Fruit fly (Drosophila melanogaster): Measurements from ENCODE around the gene rtet.
A peak's percentile ranks its signal among the peaks of the same experiment; 100 is the strongest.

The rtet gene

dm6 chr3R:21107907-21108591 lies at the start of gene rtet, which contains the start of gene Sec15 (continued):
- TF ChIP-seq CG5953 (GFP tag; IDR thresholded peaks at IDR 0.05) (0 out of 2 replicates have a peak, but pooled peaks have one; percentile 16), bab2 (GFP tag; optimal IDR thresholded peaks at IDR 0.05) (peak; percentile 28), CHES-1-like (GFP tag; optimal IDR thresholded peaks at IDR 0.05) (peak; percentile 56), ewg (GFP tag; optimal IDR thresholded peaks at IDR 0.05) (peak; percentile 60), CG6654 (GFP tag; optimal IDR thresholded peaks at IDR 0.05) (no peak), fu2 (GFP tag; optimal IDR thresholded peaks at IDR 0.05) (peak; percentile 5), CG14710 (tag; optimal IDR thresholded peaks at IDR 0.05) (peak; percentile 77), Abd-B (GFP tag; optimal IDR thresholded peaks at IDR 0.05) (peak; percentile 35), dpn (GFP tag; optimal IDR thresholded peaks at IDR 0.05) (peak in 1 of 2 experiments; percentile 72), Hand (GFP tag; optimal IDR thresholded peaks at IDR 0.05) (no peak), CG13424 (tag; optimal IDR thresholded peaks at IDR 0.05) (peak; percentile 91), nau (GFP tag; optimal IDR thresholded peaks at IDR 0.05) (no peak), Bteb2 (GFP tag; optimal IDR thresholded peaks at IDR 0.05) (peak; percentile 28), CG3838 (GFP tag; optimal IDR thresholded peaks at IDR 0.05) (no peak), CG2129 (GFP tag; IDR thresholded peaks at IDR 0.05; ENCODE audit: partially characterized antibody) (no peak), tgo (GFP tag; IDR thresholded peaks at IDR 0.05) (peak; percentile 51; the same call in 1 of the 3 replicates), lbe (GFP tag; optimal IDR thresholded peaks at IDR 0.05) (peak; percentile 7), grn (GFP tag; optimal IDR thresholded peaks at IDR 0.05) (no peak), run (tag; optimal IDR thresholded peaks at IDR 0.05) (no peak), unc-4 (GFP tag; IDR thresholded peaks at IDR 0.05; ENCODE audit: partially characterized antibody) (peak; percentile 68), CG9817 (tag; optimal IDR thresholded peaks at IDR 0.05) (peak; percentile 52), az2 (GFP tag; optimal IDR thresholded peaks at IDR 0.05) (peak; percentile 33), seq (GFP tag; IDR thresholded peaks at IDR 0.05) (no peak), eyg (GFP tag; optimal IDR thresholded peaks at IDR 0.05) (no peak), cg (GFP tag; optimal IDR thresholded peaks at IDR 0.05) (no peak), CG9932 (GFP tag; IDR thresholded peaks at IDR 0.05) (peak; percentile 57), CG18764 (GFP tag; optimal IDR thresholded peaks at IDR 0.05) (peak; percentile 78), Max (GFP tag; optimal IDR thresholded peaks at IDR 0.05) (peak; percentile 52), Nf-YC (tag; optimal IDR thresholded peaks at IDR 0.05) (peak; percentile 58), inv (GFP tag; IDR thresholded peaks at IDR 0.05; ENCODE audit: partially characterized antibody) (peak; percentile 48), CG4820 (GFP tag; optimal IDR thresholded peaks at IDR 0.05) (peak; percentile 26), psq (GFP tag; optimal IDR thresholded peaks at IDR 0.05) (peak; percentile 15), Gug (GFP tag; IDR thresholded peaks at IDR 0.05) (no peak), CG7372 (GFP tag; IDR thresholded peaks at IDR 0.05) (no peak), luna (GFP tag; optimal IDR thresholded peaks at IDR 0.05) (no peak), GATAe (GFP tag; conservative IDR thresholded peaks at IDR 0.05) (no peak), CG32767 (GFP tag; IDR thresholded peaks at IDR 0.05) (no peak), CG9437 (GFP tag; optimal IDR thresholded peaks at IDR 0.05) (peak; percentile 50), CG2199 (GFP tag; IDR thresholded peaks at IDR 0.05) (no peak), Hr51 (GFP tag; optimal IDR thresholded peaks at IDR 0.05) (peak; percentile 50 to 74), ash1 (GFP tag; optimal IDR thresholded peaks at IDR 0.05) (no peak), scrt (GFP tag; optimal IDR thresholded peaks at IDR 0.05) (peak; percentile 97), CkIIα-i1 (GFP tag; IDR thresholded peaks at IDR 0.05) (no peak), lov (optimal IDR thresholded peaks at IDR 0.05) (no peak), lov (GFP tag; IDR thresholded peaks at IDR 0.05) (peak; percentile 70; the same call in 1 of the 3 replicates), ranshi (GFP tag; IDR thresholded peaks at IDR 0.05) (0 out of 2 replicates have a peak, but pooled peaks have one; percentile 24), fd102C (GFP tag; optimal IDR thresholded peaks at IDR 0.05) (no peak), salm (tag; optimal IDR thresholded peaks at IDR 0.05) (no peak), nerfin-1 (tag; optimal IDR thresholded peaks at IDR 0.05) (peak; percentile 73), CG4854 (GFP tag; optimal IDR thresholded peaks at IDR 0.05) (peak; percentile 17)
